Worm (Caenorhabditis elegans) whole organism, mixed stage, embryonic: Measurements from ENCODE around the gene lgc-58.

Source experiments
- cnd-1 ChIP-seq: fragments of 200-800 bp; sonication (Bioruptor generic); optimal IDR thresholded peaks from 2 replicates; lab custom pipeline; 2018; ENCODE audit warnings: mild to moderate bottlenecking, missing genetic modification characterization, missing compliant biosample characterization
- lsy-2 ChIP-seq: fragments of 150-350 bp; optimal IDR thresholded peaks from 2 replicates; lab custom pipeline; 2014; ENCODE audit warnings: missing biosample characterization, missing genetic modification characterization
- nhr-12 ChIP-seq: fragments of 150-350 bp; optimal IDR thresholded peaks from 2 replicates; lab custom pipeline; 2014; ENCODE audit warnings: missing biosample characterization, missing genetic modification characterization
- unc-62 ChIP-seq: fragments of 150-350 bp; optimal IDR thresholded peaks from 2 replicates; lab custom pipeline; 2014; ENCODE audit warnings: missing biosample characterization, missing genetic modification reagents, missing genetic modification characterization
- ztf-11 ChIP-seq: fragments of 150-350 bp; optimal IDR thresholded peaks from 2 replicates; lab custom pipeline; 2014; ENCODE audit warnings: missing biosample characterization, missing genetic modification characterization

DNA sequence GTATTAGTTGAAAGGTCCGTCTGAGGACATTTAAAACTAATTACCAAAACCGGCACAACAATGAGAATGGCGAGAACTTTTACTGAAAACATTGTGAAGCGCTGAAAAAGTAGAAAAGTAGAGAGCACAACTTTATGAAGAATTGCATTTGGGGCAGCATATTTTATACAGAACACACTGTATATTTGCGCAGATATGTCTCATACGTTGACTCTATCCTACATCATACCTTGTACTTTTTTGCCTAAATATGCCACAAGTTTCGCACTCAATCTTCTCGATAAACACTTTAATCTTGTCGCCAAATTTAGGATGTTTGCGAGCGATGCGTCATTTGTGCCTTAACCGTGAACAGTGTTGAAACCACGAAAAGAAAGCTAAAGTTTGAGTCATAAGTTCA is 28.0 kb downstream of the lgc-58 start, which contains the start of gene C15H9.11:
- TF ChIP-seq cnd-1 (tag; lab: Kevin White, UChicago), result no peak
- TF ChIP-seq lsy-2 (tag; lab: Kevin White, UChicago), result no peak
- TF ChIP-seq unc-62, result no peak
- no peak for TF ChIP-seq ztf-11 (tag; lab: Kevin White, UChicago)
- TF ChIP-seq nhr-12 (tag; lab: Kevin White, UChicago), result no peak
